Worm (Caenorhabditis elegans): ENCODE data around the gene F14H3.15.

ce11 chrV:16029237-16029636, 30.8 kb downstream of the F14H3.15 start:
- TF ChIP-seq attf-4 (tag; optimal IDR thresholded peaks at IDR 0.05) (no peak), nhr-237 (tag; optimal IDR thresholded peaks at IDR 0.05) (no peak), pqm-1 (tag; optimal IDR thresholded peaks at IDR 0.05) (no peak)
